Fruit fly (Drosophila melanogaster): ENCODE measurements around the gene CG7091.

The CG7091 gene

dm6 chr3R:13012351-13012750 is 34.6 kb downstream of the CG7091 start (continued):
- TF ChIP-seq slbo (GFP tag; IDR thresholded peaks at IDR 0.05) (peak; percentile 84), fd96Cb (tag; optimal IDR thresholded peaks at IDR 0.05) (no peak), Bgb (GFP tag; IDR thresholded peaks at IDR 0.05; ENCODE audit: partially characterized antibody) (0 out of 2 replicates have a peak, but pooled peaks have one; percentile 17), vnd (GFP tag; IDR thresholded peaks at IDR 0.05; ENCODE audit: partially characterized antibody) (no peak), CG9437 (GFP tag; optimal IDR thresholded peaks at IDR 0.05) (peak; percentile 5), CG10209 (GFP tag; optimal IDR thresholded peaks at IDR 0.05) (peak; percentile 54), gt (GFP tag; IDR thresholded peaks at IDR 0.05) (no peak), crp (GFP tag; optimal IDR thresholded peaks at IDR 0.05) (no peak), trh (GFP tag; optimal IDR thresholded peaks at IDR 0.05) (peak; percentile 23), mam (GFP tag; optimal IDR thresholded peaks at IDR 0.05) (peak; percentile 64), CG14965 (GFP tag; optimal IDR thresholded peaks at IDR 0.05; ENCODE audit: borderline replicate concordance) (no peak), CG9609 (GFP tag; optimal IDR thresholded peaks at IDR 0.05) (peak; percentile 49), CG15696 (tag; optimal IDR thresholded peaks at IDR 0.05) (peak; percentile 14), CG2889 (GFP tag; IDR thresholded peaks at IDR 0.05) (peak; percentile 51; the same call in 1 of the 3 replicates), slp2 (GFP tag; optimal IDR thresholded peaks at IDR 0.05) (peak; percentile 53), CG6175 (GFP tag; IDR thresholded peaks at IDR 0.05) (0 out of 3 replicates have a peak, but pooled peaks have one; percentile 65), ci (GFP tag; IDR thresholded peaks at IDR 0.05) (peak; percentile 82), CG10979 (tag; optimal IDR thresholded peaks at IDR 0.05) (peak; percentile 47), Meics (GFP tag; optimal IDR thresholded peaks at IDR 0.05) (peak; percentile 59), HHEX (GFP tag; optimal IDR thresholded peaks at IDR 0.05) (no peak), Hey (tag; optimal IDR thresholded peaks at IDR 0.05) (peak; percentile 12), her (GFP tag; optimal IDR thresholded peaks at IDR 0.05) (peak; percentile 20), aop (GFP tag; IDR thresholded peaks at IDR 0.05) (0 out of 2 replicates have a peak, but pooled peaks have one; percentile 48), CG11504 (tag; optimal IDR thresholded peaks at IDR 0.05) (peak; percentile 71), CG15514 (GFP tag; optimal IDR thresholded peaks at IDR 0.05) (peak; percentile 37), Atf-2 (GFP tag; optimal IDR thresholded peaks at IDR 0.05) (peak; percentile 21), Xbp1 (GFP tag; optimal IDR thresholded peaks at IDR 0.05) (peak; percentile 67), fd3F (GFP tag; optimal IDR thresholded peaks at IDR 0.05) (no peak), trem (tag; optimal IDR thresholded peaks at IDR 0.05) (no peak), D (optimal IDR thresholded peaks at IDR 0.05) (no peak), D (GFP tag; optimal IDR thresholded peaks at IDR 0.05) (peak; percentile 40), sob (GFP tag; IDR thresholded peaks at IDR 0.05) (peak; percentile 71), Bteb2 (GFP tag; optimal IDR thresholded peaks at IDR 0.05) (no peak), Asciz (GFP tag; optimal IDR thresholded peaks at IDR 0.05) (no peak), Lpt (GFP tag; optimal IDR thresholded peaks at IDR 0.05) (no peak), CG10321 (GFP tag; IDR thresholded peaks at IDR 0.05) (peak; percentile 75), CG11560 (tag; IDR thresholded peaks at IDR 0.05) (no peak; the same call in 2 of the 3 replicates), CG6813 (GFP tag; optimal IDR thresholded peaks at IDR 0.05) (peak; percentile 46), CG16863 (GFP tag; optimal IDR thresholded peaks at IDR 0.05) (peak; percentile 52), CG43689 (GFP tag; IDR thresholded peaks at IDR 0.05) (peak; percentile 50; the same call in 1 of the 2 replicates), CG8290 (GFP tag; optimal IDR thresholded peaks at IDR 0.05) (no peak), CG8290 (tag; optimal IDR thresholded peaks at IDR 0.05) (peak in 1 of 2 experiments; percentile 77), Hr39 (optimal IDR thresholded peaks at IDR 0.05) (no peak), zen2 (GFP tag; IDR thresholded peaks at IDR 0.05; ENCODE audit: partially characterized antibody) (no peak), Opbp (GFP tag; IDR thresholded peaks at IDR 0.05; ENCODE audit: partially characterized antibody) (no peak), CG4854 (GFP tag; optimal IDR thresholded peaks at IDR 0.05) (peak; percentile 25), CG1529 (GFP tag; optimal IDR thresholded peaks at IDR 0.05) (no peak), luna (GFP tag; optimal IDR thresholded peaks at IDR 0.05) (no peak), CG8478 (optimal IDR thresholded peaks at IDR 0.05) (peak; percentile 89), CG6854 (GFP tag; optimal IDR thresholded peaks at IDR 0.05) (no peak), grau (tag; optimal IDR thresholded peaks at IDR 0.05) (peak; percentile 52), Deaf1 (tag; optimal IDR thresholded peaks at IDR 0.05) (peak; percentile 26)
